Worm (Caenorhabditis elegans) whole organism, mixed stage, embryonic: ENCODE data around the gene B0491.6.

Experiments
- M03D4.4 ChIP-seq: sonication (generic microtip); optimal IDR thresholded peaks from 2 replicates; lab custom pipeline; 2017; ENCODE audit warnings: mild to moderate bottlenecking, missing genetic modification characterization, missing compliant biosample characterization
- bed-3 ChIP-seq: fragments of 200-800 bp; sonication (Bioruptor generic); optimal IDR thresholded peaks from 3 replicates; lab custom pipeline; 2018; ENCODE audit warnings: mild to moderate bottlenecking, missing genetic modification characterization, moderate library complexity, missing compliant biosample characterization
- ceh-83 ChIP-seq: fragments of 200-800 bp; sonication (Bioruptor generic); optimal IDR thresholded peaks from 2 replicates; lab custom pipeline; 2018; ENCODE audit warnings: mild to moderate bottlenecking, missing genetic modification characterization, missing compliant biosample characterization
- ces-1 ChIP-seq: fragments of 150-350 bp; optimal IDR thresholded peaks from 2 replicates; lab custom pipeline; 2014; ENCODE audit warnings: missing biosample characterization, missing genetic modification reagents, missing genetic modification characterization
- cnd-1 ChIP-seq: fragments of 200-800 bp; sonication (Bioruptor generic); optimal IDR thresholded peaks from 2 replicates; lab custom pipeline; 2018; ENCODE audit warnings: mild to moderate bottlenecking, missing genetic modification characterization, missing compliant biosample characterization
- drap-1 ChIP-seq: fragments of 200-800 bp; sonication (Bioruptor generic); optimal IDR thresholded peaks from 3 replicates; lab custom pipeline; 2018; ENCODE audit warnings: mild to moderate bottlenecking, missing genetic modification characterization, missing compliant biosample characterization
- elt-1 ChIP-seq: sonication (generic microtip); optimal IDR thresholded peaks from 2 replicates; lab custom pipeline; 2017; ENCODE audit warnings: missing genetic modification characterization, mild to moderate bottlenecking, missing compliant biosample characterization, antibody characterized with exemption, moderate library complexity, borderline replicate concordance; ENCODE audit not compliant: insufficient read depth
- elt-3 ChIP-seq: fragments of 150-350 bp; optimal IDR thresholded peaks from 2 replicates; lab custom pipeline; 2014; ENCODE audit warnings: missing biosample characterization, missing genetic modification characterization
- ham-2 ChIP-seq: fragments of 200-800 bp; sonication (Bioruptor generic); optimal IDR thresholded peaks from 2 replicates; lab custom pipeline; 2018; ENCODE audit warnings: mild to moderate bottlenecking, missing genetic modification characterization, missing compliant biosample characterization
- hlh-1 ChIP-seq: fragments of 150-350 bp; optimal IDR thresholded peaks from 2 replicates; lab custom pipeline; 2014; ENCODE audit warnings: missing biosample characterization, missing genetic modification reagents, missing genetic modification characterization
- lin-13 ChIP-seq: fragments of 150-350 bp; optimal IDR thresholded peaks from 2 replicates; lab custom pipeline; 2014; ENCODE audit warnings: missing biosample characterization, missing genetic modification characterization
- lin-32 ChIP-seq: fragments of 200-800 bp; sonication (Bioruptor generic); optimal IDR thresholded peaks from 2 replicates; lab custom pipeline; 2018; ENCODE audit warnings: mild to moderate bottlenecking, missing genetic modification characterization, missing compliant biosample characterization
- lsy-2 ChIP-seq: fragments of 150-350 bp; optimal IDR thresholded peaks from 2 replicates; lab custom pipeline; 2014; ENCODE audit warnings: missing biosample characterization, missing genetic modification characterization
- mab-5 ChIP-seq: fragments of 150-350 bp; optimal IDR thresholded peaks from 2 replicates; lab custom pipeline; 2014; ENCODE audit warnings: missing biosample characterization, missing genetic modification characterization
- mep-1 ChIP-seq: fragments of 150-350 bp; optimal IDR thresholded peaks from 2 replicates; lab custom pipeline; 2017; ENCODE audit warnings: missing biosample characterization, missing genetic modification reagents, missing genetic modification characterization, inconsistent platforms
- mls-2 ChIP-seq: sonication (generic microtip); optimal IDR thresholded peaks from 2 replicates; lab custom pipeline; 2016; ENCODE audit warnings: mild to moderate bottlenecking, missing genetic modification characterization, moderate library complexity, missing compliant biosample characterization
- nhr-12 ChIP-seq: fragments of 150-350 bp; optimal IDR thresholded peaks from 2 replicates; lab custom pipeline; 2014; ENCODE audit warnings: missing biosample characterization, missing genetic modification characterization
- nhr-2 ChIP-seq: fragments of 150-350 bp; optimal IDR thresholded peaks from 2 replicates; lab custom pipeline; 2014; ENCODE audit warnings: missing biosample characterization, missing genetic modification characterization
- nhr-237 ChIP-seq: fragments of 150-350 bp; optimal IDR thresholded peaks from 2 replicates; lab custom pipeline; 2014; ENCODE audit warnings: missing biosample characterization, missing genetic modification characterization
- nhr-76 ChIP-seq: sonication (generic microtip); optimal IDR thresholded peaks from 2 replicates; lab custom pipeline; 2017; ENCODE audit warnings: missing biosample characterization, missing genetic modification characterization
- pha-4 ChIP-seq: fragments of 150-350 bp; optimal IDR thresholded peaks from 2 replicates; lab custom pipeline; 2018; ENCODE audit warnings: missing biosample characterization, missing genetic modification reagents, missing genetic modification characterization
- snpc-4 ChIP-seq: fragments of 150-350 bp; optimal IDR thresholded peaks from 2 replicates; lab custom pipeline; 2014; ENCODE audit warnings: missing biosample characterization, missing genetic modification characterization
- unc-120 ChIP-seq: sonication (generic microtip); optimal IDR thresholded peaks from 2 replicates; lab custom pipeline; 2017; ENCODE audit warnings: missing genetic modification characterization, missing compliant biosample characterization; ENCODE audit not compliant: poor library complexity, severe bottlenecking
- unc-39 ChIP-seq: fragments of 150-350 bp; optimal IDR thresholded peaks from 2 replicates; lab custom pipeline; 2014; ENCODE audit warnings: missing biosample characterization, missing genetic modification characterization
- unc-62 ChIP-seq: fragments of 150-350 bp; optimal IDR thresholded peaks from 2 replicates; lab custom pipeline; 2014; ENCODE audit warnings: missing biosample characterization, missing genetic modification reagents, missing genetic modification characterization
- zip-8 ChIP-seq: fragments of 150-350 bp; optimal IDR thresholded peaks from 2 replicates; lab custom pipeline; 2014; ENCODE audit warnings: missing biosample characterization, missing genetic modification characterization
- ztf-11 ChIP-seq: fragments of 150-350 bp; optimal IDR thresholded peaks from 2 replicates; lab custom pipeline; 2014; ENCODE audit warnings: missing biosample characterization, missing genetic modification characterization

Gene B0491.6

ce11 chrII:11336163-11336562 lies 12.0 kb downstream of the B0491.6 start:
- TF ChIP-seq elt-3 (no peak), unc-120 (tag; lab: Kevin White, UChicago) (no peak), ztf-11 (tag; lab: Kevin White, UChicago) (no peak), lin-32 (GFP tag; lab: Kevin White, UChicago) (no peak), nhr-237 (tag; lab: Kevin White, UChicago) (no peak), lin-13 (tag; lab: Kevin White, UChicago) (no peak)
- TF ChIP-seq, all 35 proteins: peak for 0

- TF ChIP-seq ces-1 (GFP tag; lab: Kevin White, UChicago), result peak; percentile 96
- TF ChIP-seq mab-5 (tag; lab: Kevin White, UChicago), result no peak
Observed at ce11 chrII:11335670-11336069, 12.5 kb downstream of the B0491.6 start.

- no peak for TF ChIP-seq cnd-1 (tag; lab: Kevin White, UChicago)
- TF ChIP-seq bed-3 (GFP tag; lab: Kevin White, UChicago), result no peak
- no peak for TF ChIP-seq lin-32 (GFP tag; lab: Kevin White, UChicago)
- no peak for TF ChIP-seq M03D4.4 (tag; lab: Kevin White, UChicago)
Observed at ce11 chrII:11333846-11334638, 14.1 kb downstream of the B0491.6 start.

ce11 chrII:11333375-11333774 lies 14.8 kb downstream of the B0491.6 start:
- no peak for TF ChIP-seq nhr-2 (tag; lab: Kevin White, UChicago)
- peak; percentile 38 for TF ChIP-seq ces-1 (GFP tag; lab: Kevin White, UChicago)
- TF ChIP-seq ham-2 (GFP tag; lab: Kevin White, UChicago), result no peak

DNA sequence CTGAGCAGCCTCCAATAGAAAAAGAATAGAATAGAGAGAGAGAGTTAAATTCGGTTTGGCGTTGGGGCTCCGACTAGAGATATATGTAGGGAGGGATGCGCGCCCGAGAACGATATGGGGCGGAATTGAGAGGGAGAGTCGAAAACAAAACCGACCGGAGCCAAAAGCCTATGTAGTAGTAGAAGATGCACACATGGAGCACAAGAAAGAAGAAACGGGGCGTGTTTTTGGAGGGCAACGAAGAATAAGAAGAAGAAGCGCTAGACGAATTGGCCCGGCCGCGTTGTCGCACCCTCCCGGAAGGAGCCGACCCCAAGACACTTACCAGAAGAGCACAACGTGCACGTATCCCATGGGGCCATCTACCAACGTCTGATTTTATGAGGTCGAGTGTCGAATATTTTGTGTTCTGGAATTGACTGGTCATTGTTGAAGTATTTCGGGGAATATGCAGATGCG lies 19.1 kb downstream of the B0491.6 start, which contains the start of gene tag-180:
tag-180 (minus strand) TSS at position 409 of the 459 bp plus-strand sequence.
- TF ChIP-seq lsy-2 (tag; lab: Kevin White, UChicago), result no peak
- TF ChIP-seq zip-8 (tag; lab: Kevin White, UChicago), result no peak
- peak; percentile 38 for TF ChIP-seq ces-1 (GFP tag; lab: Kevin White, UChicago)
- no peak for TF ChIP-seq mls-2 (tag; lab: Kevin White, UChicago)
- no peak for TF ChIP-seq bed-3 (GFP tag; lab: Kevin White, UChicago)

ce11 chrII:11319591-11319990 lies 28.6 kb downstream of the B0491.6 start, which contains the start of gene nlp-51:
TSS of gene nlp-51 (minus strand) at chrII:11319691.
- no peak for TF ChIP-seq drap-1
- TF ChIP-seq pha-4, result no peak
- no peak for TF ChIP-seq ham-2 (GFP tag; lab: Kevin White, UChicago)
- no peak for TF ChIP-seq elt-1
- no peak for TF ChIP-seq nhr-12 (tag; lab: Kevin White, UChicago)
- TF ChIP-seq mls-2 (tag; lab: Kevin White, UChicago), result no peak
- TF ChIP-seq lin-32 (GFP tag; lab: Kevin White, UChicago), result no peak
- no peak for TF ChIP-seq hlh-1 (tag; lab: Kevin White, UChicago)
- TF ChIP-seq ceh-83 (GFP tag; lab: Kevin White, UChicago), result no peak
- no peak for TF ChIP-seq unc-39
- TF ChIP-seq mep-1 (tag; lab: Kevin White, UChicago), result no peak
- no peak for TF ChIP-seq lsy-2 (tag; lab: Kevin White, UChicago)
- no peak for TF ChIP-seq unc-62 (GFP tag; lab: Kevin White, UChicago)
- TF ChIP-seq snpc-4 (tag; lab: Kevin White, UChicago), result no peak
- TF ChIP-seq cnd-1 (tag; lab: Kevin White, UChicago), result no peak
- TF ChIP-seq ces-1 (GFP tag; lab: Kevin White, UChicago), result no peak
- no peak for TF ChIP-seq nhr-76 (tag; lab: Kevin White, UChicago)
